Worm (Caenorhabditis elegans): ENCODE results near the gene nuc-1.

The nuc-1 gene

DNA sequence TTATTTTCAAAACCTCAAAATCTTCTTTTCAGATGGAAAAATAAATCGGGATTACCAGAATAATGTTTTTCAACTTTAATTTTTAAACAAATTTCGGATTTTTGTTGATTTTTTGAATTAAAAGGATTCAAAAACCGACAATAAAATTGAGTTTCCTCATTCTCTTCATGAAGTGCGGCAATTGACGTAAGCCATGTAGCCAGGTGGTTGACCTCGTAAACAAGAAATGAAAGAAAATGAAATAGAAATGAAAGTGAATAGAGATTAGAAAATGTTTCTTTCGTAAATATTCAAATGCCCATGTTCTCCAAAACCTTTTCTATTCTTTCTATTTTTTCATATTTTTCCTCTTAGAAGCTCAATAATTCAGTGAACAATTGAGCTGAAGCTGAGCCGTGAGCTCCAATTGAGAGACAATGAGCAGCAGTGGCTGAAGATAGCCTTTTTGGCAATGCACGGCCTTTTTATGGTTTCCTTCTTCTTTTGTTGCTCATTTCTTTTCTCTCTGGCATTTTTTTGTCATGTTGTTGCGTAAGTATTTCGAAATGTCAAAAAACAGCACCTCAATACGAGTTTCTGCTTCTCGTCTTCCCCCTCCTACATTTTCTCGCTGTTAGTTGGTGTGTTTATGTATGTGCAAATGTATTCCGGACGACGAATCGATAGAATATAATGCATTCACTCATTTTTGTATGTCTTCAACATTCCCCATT lies 10.1 kb downstream of the nuc-1 start:
- TF ChIP-seq nhr-85 (tag) (peak; percentile 72), snpc-4 (tag; optimal IDR thresholded peaks at IDR 0.05) (no peak), ceh-82 (tag; optimal IDR thresholded peaks at IDR 0.05) (peak in 2 of 3 experiments; percentile 17 to 33), blmp-1 (tag; optimal IDR thresholded peaks at IDR 0.05) (peak; percentile 90), fkh-8 (tag; optimal IDR thresholded peaks at IDR 0.05) (peak; percentile 21), rnt-1 (tag; optimal IDR thresholded peaks at IDR 0.05) (peak; percentile 26), nhr-12 (tag; optimal IDR thresholded peaks at IDR 0.05) (no peak), lsy-2 (tag; optimal IDR thresholded peaks at IDR 0.05) (peak in 1 of 2 experiments; percentile 14), nhr-20 (tag; optimal IDR thresholded peaks at IDR 0.05) (no peak), zag-1 (tag; optimal IDR thresholded peaks at IDR 0.05) (no peak), lin-14 (GFP tag; optimal IDR thresholded peaks at IDR 0.05) (peak; percentile 20), elt-3 (tag; optimal IDR thresholded peaks at IDR 0.05) (peak in 1 of 6 experiments; percentile 10), efl-1 (optimal IDR thresholded peaks at IDR 0.05) (no peak), efl-1 (GFP tag; optimal IDR thresholded peaks at IDR 0.05 in 1 of 2) (peak in 1 of 2 experiments; percentile 45), skn-1 (tag; optimal IDR thresholded peaks at IDR 0.05) (peak; percentile 60), vab-15 (tag; optimal IDR thresholded peaks at IDR 0.05) (no peak), C04F5.9 (tag; optimal IDR thresholded peaks at IDR 0.05) (no peak)

DNA sequence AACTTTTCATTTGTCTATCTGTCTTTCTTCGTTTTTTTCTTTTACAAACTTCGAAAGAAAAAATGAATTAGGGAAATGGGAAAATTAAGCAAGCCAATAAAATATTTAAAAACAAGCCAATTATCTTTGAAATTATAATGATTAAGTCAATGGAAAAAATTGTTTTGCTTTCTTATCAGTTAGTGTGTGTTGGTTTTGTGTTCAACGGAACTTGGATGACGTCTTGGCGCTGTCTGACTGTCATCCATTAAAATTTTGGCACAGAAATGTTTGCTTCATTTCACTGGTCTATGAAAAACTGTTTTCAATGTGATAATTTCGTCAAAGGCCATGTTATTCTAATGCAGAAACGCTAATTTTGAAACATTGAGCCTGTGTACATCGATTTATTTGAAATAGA lies 10.8 kb downstream of the nuc-1 start:
- TF ChIP-seq fkh-10 (GFP tag; optimal IDR thresholded peaks at IDR 0.05) (no peak), lin-13 (GFP tag; optimal IDR thresholded peaks at IDR 0.05) (no peak), mep-1 (tag; optimal IDR thresholded peaks at IDR 0.05) (peak; percentile 6), nhr-28 (tag; optimal IDR thresholded peaks at IDR 0.05) (no peak)

DNA sequence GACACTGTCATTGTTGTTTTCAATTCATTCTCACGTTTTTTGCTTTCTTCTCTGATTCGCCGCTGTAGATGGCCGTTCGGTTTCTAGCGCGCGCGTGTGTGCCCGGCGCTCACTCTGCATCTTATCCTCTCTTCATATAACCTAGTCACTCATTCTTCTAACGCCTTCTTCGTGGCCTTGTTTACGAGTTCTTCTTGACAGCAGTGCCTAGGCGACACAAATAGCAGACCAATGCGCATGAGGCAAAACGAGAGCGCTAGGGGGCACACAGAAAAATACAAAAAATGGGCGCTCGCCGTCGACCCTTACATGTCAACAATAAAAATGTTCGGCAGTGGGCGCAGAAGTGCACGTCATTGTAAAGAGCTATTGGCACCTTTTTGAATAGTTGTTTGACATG lies 11.4 kb downstream of the nuc-1 start:
- TF ChIP-seq skn-1 (tag; optimal IDR thresholded peaks at IDR 0.05) (peak; percentile 29), nhr-28 (tag; optimal IDR thresholded peaks at IDR 0.05) (no peak), Y116A8C.19 (tag; optimal IDR thresholded peaks at IDR 0.05; ENCODE audit: borderline replicate concordance) (no peak), lir-3 (tag; optimal IDR thresholded peaks at IDR 0.05; ENCODE audit: poor library complexity) (no peak), zip-4 (GFP tag; optimal IDR thresholded peaks at IDR 0.05) (no peak), lin-35 (GFP tag; optimal IDR thresholded peaks at IDR 0.05) (no peak), swsn-7 (tag; optimal IDR thresholded peaks at IDR 0.05) (peak; percentile 29), hlh-4 (tag; optimal IDR thresholded peaks at IDR 0.05) (no peak), fkh-4 (tag; optimal IDR thresholded peaks at IDR 0.05; ENCODE audit: borderline replicate concordance) (no peak), xbp-1 (tag; optimal IDR thresholded peaks at IDR 0.05) (peak; percentile 21), fos-1 (tag; optimal IDR thresholded peaks at IDR 0.05) (no peak), ceh-82 (tag; optimal IDR thresholded peaks at IDR 0.05) (peak in 1 of 3 experiments; percentile 39), egl-27 (tag; optimal IDR thresholded peaks at IDR 0.05) (no peak), zag-1 (tag; optimal IDR thresholded peaks at IDR 0.05) (no peak), hpl-2 (GFP tag; optimal IDR thresholded peaks at IDR 0.05) (no peak), tlp-1 (tag; optimal IDR thresholded peaks at IDR 0.05) (no peak), ets-5 (GFP tag; IDR thresholded peaks at IDR 0.05) (no peak), ceh-63 (GFP tag; optimal IDR thresholded peaks at IDR 0.05) (no peak), tbx-2 (tag; optimal IDR thresholded peaks at IDR 0.05) (peak; percentile 31), F16B12.6 (tag; optimal IDR thresholded peaks at IDR 0.05) (no peak), mef-2 (tag; optimal IDR thresholded peaks at IDR 0.05) (no peak), ceh-90 (tag; optimal IDR thresholded peaks at IDR 0.05) (no peak), C04F5.9 (tag; optimal IDR thresholded peaks at IDR 0.05) (no peak), blmp-1 (tag; optimal IDR thresholded peaks at IDR 0.05) (peak; percentile 70), ceh-8 (GFP tag; optimal IDR thresholded peaks at IDR 0.05) (no peak), vab-15 (tag; optimal IDR thresholded peaks at IDR 0.05) (no peak), pag-3 (tag; optimal IDR thresholded peaks at IDR 0.05; ENCODE audit: borderline replicate concordance, insufficient read depth) (no peak), ama-1 (optimal IDR thresholded peaks at IDR 0.05) (no peak), elt-2 (tag; optimal IDR thresholded peaks at IDR 0.05) (no peak), egl-13 (tag; optimal IDR thresholded peaks at IDR 0.05) (no peak), efl-3 (GFP tag; optimal IDR thresholded peaks at IDR 0.05) (no peak), lin-15B (tag; optimal IDR thresholded peaks at IDR 0.05) (no peak), unc-98 (GFP tag; IDR thresholded peaks at IDR 0.05) (no peak), unc-130 (tag; optimal IDR thresholded peaks at IDR 0.05) (no peak), nhr-77 (tag; optimal IDR thresholded peaks at IDR 0.05) (no peak)
